Fruit fly (Drosophila melanogaster) whole organism, embryonic: ENCODE data around the gene Vti1a.

Source experiments
- CG10431 ChIP-seq: fragments of 200-800 bp; sonication (Bioruptor generic); optimal IDR thresholded peaks from 3 replicates; lab custom pipeline; 2018; ENCODE audit warnings: missing biosample characterization, mild to moderate bottlenecking, missing genetic modification characterization
- CG10543 ChIP-seq: fragments of 200-800 bp; sonication (Bioruptor generic); optimal IDR thresholded peaks from 3 replicates; lab custom pipeline; 2017; ENCODE audit warnings: missing biosample characterization, mild to moderate bottlenecking, missing genetic modification characterization, moderate library complexity
- CG11504 ChIP-seq: fragments of 200-800 bp; sonication (Bioruptor generic); optimal IDR thresholded peaks from 3 replicates; lab custom pipeline; 2019; ENCODE audit warnings: missing biosample characterization, mild to moderate bottlenecking, missing genetic modification characterization, moderate library complexity
- CG11696 ChIP-seq: fragments of 200-800 bp; sonication (Bioruptor generic); IDR thresholded peaks from 2 replicates; pipeline ENCODE4 v1.3.6; 2022; ENCODE audit warnings: missing biosample characterization, missing genetic modification characterization
- CG1233 ChIP-seq: fragments of 200-800 bp; sonication (Bioruptor generic); optimal IDR thresholded peaks from 4 replicates; lab custom pipeline; 2018; ENCODE audit warnings: missing biosample characterization, mild to moderate bottlenecking, missing genetic modification characterization
- CG12391 ChIP-seq: fragments of 200-800 bp; sonication (Bioruptor generic); optimal IDR thresholded peaks from 3 replicates; lab custom pipeline; 2018; ENCODE audit warnings: missing biosample characterization, mild to moderate bottlenecking, missing genetic modification characterization, moderate library complexity
- CG13296 ChIP-seq: fragments of 200-800 bp; sonication (Bioruptor generic); optimal IDR thresholded peaks from 3 replicates; lab custom pipeline; 2018; ENCODE audit warnings: missing biosample characterization, mild to moderate bottlenecking, missing genetic modification characterization
- CG14710 ChIP-seq: fragments of 200-800 bp; sonication (Bioruptor generic); optimal IDR thresholded peaks from 3 replicates; lab custom pipeline; 2019; ENCODE audit warnings: missing biosample characterization, mild to moderate bottlenecking, missing genetic modification characterization, moderate library complexity
- CG15479 ChIP-seq: fragments of 200-800 bp; sonication (Bioruptor generic); optimal IDR thresholded peaks from 3 replicates; lab custom pipeline; 2019; ENCODE audit warnings: missing biosample characterization, mild to moderate bottlenecking, missing genetic modification characterization, moderate library complexity
- CG17359 ChIP-seq: fragments of 200-800 bp; sonication (Bioruptor generic); optimal IDR thresholded peaks from 3 replicates; lab custom pipeline; 2018; ENCODE audit warnings: missing biosample characterization, mild to moderate bottlenecking, missing genetic modification characterization, moderate library complexity
- CG17385 ChIP-seq: fragments of 200-800 bp; sonication (Bioruptor generic); optimal IDR thresholded peaks from 3 replicates; lab custom pipeline; 2018; ENCODE audit warnings: missing biosample characterization, mild to moderate bottlenecking, missing genetic modification characterization
- CG17829 ChIP-seq: fragments of 200-800 bp; optimal IDR thresholded peaks from 2 replicates; lab custom pipeline; 2019; ENCODE audit warnings: missing biosample characterization, mild to moderate bottlenecking, missing genetic modification characterization, moderate library complexity
- CG30403 ChIP-seq: fragments of 200-800 bp; sonication (Bioruptor generic); optimal IDR thresholded peaks from 3 replicates; lab custom pipeline; 2016; ENCODE audit warnings: missing biosample characterization, missing genetic modification characterization
- CG31224 ChIP-seq: fragments of 200-800 bp; sonication (Bioruptor generic); IDR thresholded peaks from 2 replicates; pipeline ENCODE4 v1.3.6; 2022; ENCODE audit warnings: missing biosample characterization, missing genetic modification characterization
- CG33213 ChIP-seq: fragments of 200-800 bp; sonication (Bioruptor generic); optimal IDR thresholded peaks from 3 replicates; lab custom pipeline; 2016; ENCODE audit warnings: missing biosample characterization, missing genetic modification characterization
- CG34224 ChIP-seq: fragments of 200-800 bp; sonication (Bioruptor generic); IDR thresholded peaks from 3 replicates; pipeline ENCODE4 v1.3.6; 2022; ENCODE audit warnings: missing biosample characterization, missing genetic modification characterization; ENCODE audit not compliant: partially characterized antibody
- CG6765 ChIP-seq: fragments of 200-800 bp; sonication (Bioruptor generic); optimal IDR thresholded peaks from 3 replicates; lab custom pipeline; 2017; ENCODE audit warnings: missing biosample characterization, mild to moderate bottlenecking, missing genetic modification characterization
- CG6791 ChIP-seq: fragments of 200-800 bp; sonication (Bioruptor generic); IDR thresholded peaks from 3 replicates; pipeline ENCODE4 v1.3.6; 2022; ENCODE audit warnings: missing biosample characterization, missing genetic modification characterization; ENCODE audit not compliant: partially characterized antibody
- CG8290 ChIP-seq, 3 experiments: fragments of 200-800 bp; sonication (Bioruptor generic); optimal IDR thresholded peaks; 2 replicates each; lab custom pipeline; 2016 to 2019; ENCODE audit warnings: missing biosample characterization in 3 of 3, missing genetic modification characterization in 3 of 3, mild to moderate bottlenecking in 2 of 3, moderate library complexity in 1 of 3
- Deaf1 ChIP-seq: fragments of 200-800 bp; optimal IDR thresholded peaks from 3 replicates; lab custom pipeline; 2019; ENCODE audit warnings: missing biosample characterization, mild to moderate bottlenecking, missing genetic modification characterization, moderate library complexity
- Dll ChIP-seq: fragments of 200-800 bp; sonication (Bioruptor generic); IDR thresholded peaks from 4 replicates; pipeline ENCODE4 v1.3.6; 2022; ENCODE audit warnings: missing biosample characterization, missing genetic modification characterization; ENCODE audit not compliant: partially characterized antibody
- E2f2 ChIP-seq: fragments of 200-800 bp; sonication (Bioruptor generic); IDR thresholded peaks from 2 replicates; pipeline ENCODE4 v1.3.6; 2022; ENCODE audit warnings: missing biosample characterization, missing genetic modification characterization
- Gug ChIP-seq: fragments of 200-800 bp; sonication (Bioruptor generic); IDR thresholded peaks from 4 replicates; pipeline ENCODE4 v1.3.6; 2022; ENCODE audit warnings: missing biosample characterization, missing genetic modification characterization
- Max ChIP-seq: fragments of 200-800 bp; sonication (Bioruptor generic); optimal IDR thresholded peaks from 2 replicates; lab custom pipeline; 2016; ENCODE audit warnings: missing biosample characterization, mild to moderate bottlenecking, missing genetic modification characterization
- Nf-YC ChIP-seq: fragments of 200-800 bp; optimal IDR thresholded peaks from 3 replicates; lab custom pipeline; 2019; ENCODE audit warnings: missing biosample characterization, mild to moderate bottlenecking, missing genetic modification characterization, moderate library complexity
- Pdp1 ChIP-seq, 2 experiments: fragments of 200-800 bp; sonication (Bioruptor generic); optimal IDR thresholded peaks; 3 replicates each; lab custom pipeline; 2016; ENCODE audit warnings: missing biosample characterization in 2 of 2, missing genetic modification characterization in 2 of 2, mild to moderate bottlenecking in 1 of 2, moderate library complexity in 1 of 2
- Stat92E ChIP-seq, 3 experiments: fragments of >200 bp in 2 of 3; fragments of 200-800 bp in 1 of 3; sonication (Bioruptor generic) in 1 of 3; optimal IDR thresholded peaks; 2 replicates each; lab custom pipeline; 2017 to 2019; ENCODE audit warnings: missing biosample characterization in 3 of 3, missing genetic modification characterization in 3 of 3, mild to moderate bottlenecking in 1 of 3, moderate library complexity in 1 of 3
- bbx ChIP-seq: fragments of 200-800 bp; sonication (Bioruptor generic); IDR thresholded peaks from 2 replicates; pipeline ENCODE4 v1.3.6; 2022; ENCODE audit warnings: missing biosample characterization, missing genetic modification characterization; ENCODE audit not compliant: partially characterized antibody
- chm ChIP-seq: fragments of 200-800 bp; sonication (Bioruptor generic); IDR thresholded peaks from 2 replicates; pipeline ENCODE4 v1.3.6; 2022; ENCODE audit warnings: missing biosample characterization, missing genetic modification characterization
- chn ChIP-seq: fragments of 200-800 bp; sonication (Bioruptor generic); optimal IDR thresholded peaks from 2 replicates; lab custom pipeline; 2016; ENCODE audit warnings: missing biosample characterization, missing genetic modification characterization
- ci ChIP-seq: fragments of 200-800 bp; sonication (Bioruptor generic); IDR thresholded peaks from 3 replicates; pipeline ENCODE4 v1.3.6; 2022; ENCODE audit warnings: missing biosample characterization, missing genetic modification characterization
- crol ChIP-seq: fragments of 200-800 bp; sonication (Bioruptor generic); IDR thresholded peaks from 2 replicates; pipeline ENCODE4 v1.3.6; 2022; ENCODE audit warnings: missing biosample characterization, missing genetic modification characterization
- cwo ChIP-seq: fragments of 200-800 bp; sonication (Bioruptor generic); optimal IDR thresholded peaks from 3 replicates; lab custom pipeline; 2017; ENCODE audit warnings: missing biosample characterization, missing genetic modification characterization, mild to moderate bottlenecking, moderate library complexity, missing genetic modification reagents
- danr ChIP-seq: fragments of 200-800 bp; sonication (Bioruptor generic); IDR thresholded peaks from 2 replicates; pipeline ENCODE4 v1.3.6; 2022; ENCODE audit warnings: missing biosample characterization, missing genetic modification characterization
- fru ChIP-seq: fragments of >200 bp; optimal IDR thresholded peaks from 2 replicates; lab custom pipeline; 2017
- gcm ChIP-seq: fragments of 200-800 bp; sonication (Bioruptor generic); optimal IDR thresholded peaks from 2 replicates; lab custom pipeline; 2019; ENCODE audit warnings: missing biosample characterization, mild to moderate bottlenecking, missing genetic modification characterization, moderate library complexity
- gem ChIP-seq: fragments of 200-800 bp; sonication (Bioruptor generic); optimal IDR thresholded peaks from 2 replicates; lab custom pipeline; 2019; ENCODE audit warnings: missing biosample characterization, mild to moderate bottlenecking, missing genetic modification characterization, moderate library complexity
- grn ChIP-seq: fragments of 200-800 bp; sonication (Bioruptor generic); optimal IDR thresholded peaks from 3 replicates; lab custom pipeline; 2017; ENCODE audit warnings: missing biosample characterization, missing genetic modification characterization
- klu ChIP-seq: fragments of 200-800 bp; sonication (Bioruptor generic); IDR thresholded peaks from 2 replicates; pipeline ENCODE4 v1.3.6; 2022; ENCODE audit warnings: missing biosample characterization, missing genetic modification characterization
- nau ChIP-seq: fragments of 200-800 bp; sonication (Bioruptor generic); optimal IDR thresholded peaks from 3 replicates; lab custom pipeline; 2017; ENCODE audit warnings: missing biosample characterization, mild to moderate bottlenecking, missing genetic modification characterization, missing genetic modification reagents
- oc ChIP-seq: fragments of 200-800 bp; sonication (Bioruptor generic); optimal IDR thresholded peaks from 2 replicates; lab custom pipeline; 2018; ENCODE audit warnings: missing biosample characterization, mild to moderate bottlenecking, missing genetic modification characterization, moderate library complexity
- rib ChIP-seq: fragments of 200-800 bp; sonication (Bioruptor generic); IDR thresholded peaks from 2 replicates; pipeline ENCODE4 v1.3.6; 2022; ENCODE audit warnings: missing biosample characterization, missing genetic modification characterization
- run ChIP-seq: fragments of 200-800 bp; sonication (Bioruptor generic); optimal IDR thresholded peaks from 3 replicates; lab custom pipeline; 2018; ENCODE audit warnings: missing biosample characterization, mild to moderate bottlenecking, missing genetic modification characterization
- sug ChIP-seq: fragments of 200-800 bp; optimal IDR thresholded peaks from 2 replicates; lab custom pipeline; 2019; ENCODE audit warnings: missing biosample characterization, mild to moderate bottlenecking, missing genetic modification characterization, moderate library complexity
- unc-4 ChIP-seq: fragments of 200-800 bp; sonication (Bioruptor generic); IDR thresholded peaks from 2 replicates; pipeline ENCODE4 v1.3.6; 2022; ENCODE audit warnings: missing biosample characterization, missing genetic modification characterization; ENCODE audit not compliant: partially characterized antibody
- wdn ChIP-seq: fragments of 200-800 bp; sonication (Bioruptor generic); IDR thresholded peaks from 2 replicates; pipeline ENCODE4 v1.3.6; 2022; ENCODE audit warnings: missing biosample characterization, missing genetic modification characterization
- zf30C ChIP-seq: fragments of 200-800 bp; sonication (Bioruptor generic); optimal IDR thresholded peaks from 3 replicates; lab custom pipeline; 2018; ENCODE audit warnings: missing biosample characterization, mild to moderate bottlenecking, missing genetic modification characterization
- zfh2 ChIP-seq: fragments of 200-800 bp; sonication (Bioruptor generic); optimal IDR thresholded peaks from 2 replicates; lab custom pipeline; 2016; ENCODE audit warnings: missing biosample characterization, missing genetic modification characterization

Vti1a gene

DNA sequence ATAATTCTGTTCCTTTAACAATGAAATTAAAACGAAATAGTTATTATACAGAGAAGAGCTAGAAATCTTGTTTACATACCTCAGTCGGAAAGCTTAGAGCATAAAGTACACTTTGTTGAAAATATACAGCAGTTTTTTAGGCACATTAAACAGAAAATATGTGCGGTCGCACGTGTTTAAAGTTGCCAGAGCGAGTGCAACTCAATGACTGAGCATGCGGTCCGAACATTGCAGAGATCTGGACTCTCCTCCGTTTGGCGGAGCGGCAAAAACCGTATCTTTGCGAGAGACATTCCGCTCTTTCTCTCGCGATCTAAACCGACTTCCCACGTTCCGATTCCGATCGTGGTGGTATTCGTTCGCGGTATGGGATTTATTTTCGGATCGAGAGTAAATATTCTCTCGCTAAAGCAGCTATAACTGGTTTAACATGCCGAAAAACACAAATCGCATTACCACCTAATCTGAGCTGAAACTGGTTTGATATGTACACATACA, 15.3 kb upstream of the Vti1a start, which contains the start of gene CG13895:
Gene CG13895, minus strand, starts transcription at position 214 of the 498 bp plus-strand sequence.
- TF ChIP-seq CG10543 (GFP tag; lab: Kevin White, UChicago) (peak; percentile 26), bbx (GFP tag; lab: Robert Waterston, UW) (0 out of 2 replicates have a peak, but pooled peaks have one; percentile 19), CG30403 (no peak), CG17829 (tag; lab: Kevin White, UChicago) (no peak), fru (lab: Kevin White, UChicago) (no peak), gcm (GFP tag; lab: Kevin White, UChicago) (peak; percentile 0), ci (GFP tag; lab: Robert Waterston, UW) (peak; percentile 65; the same call in 1 of the 3 replicates), klu (GFP tag; lab: Robert Waterston, UW) (no peak), Gug (GFP tag; lab: Robert Waterston, UW) (no peak), rib (GFP tag; lab: Robert Waterston, UW) (peak; percentile 14; the same call in 1 of the 2 replicates), chm (GFP tag; lab: Robert Waterston, UW) (0 out of 2 replicates have a peak, but pooled peaks have one; percentile 6), Dll (GFP tag; lab: Robert Waterston, UW) (peak; percentile 54; the same call in 2 of the 4 replicates), CG11504 (peak; percentile 8), CG34224 (GFP tag; lab: Robert Waterston, UW) (peak; percentile 50; the same call in 2 of the 3 replicates), run (tag; lab: Kevin White, UChicago) (no peak), CG31224 (GFP tag; lab: Robert Waterston, UW) (no peak), cwo (GFP tag; lab: Kevin White, UChicago) (peak; percentile 95), CG13296 (GFP tag; lab: Kevin White, UChicago) (peak; percentile 2), Deaf1 (peak; percentile 71), danr (GFP tag; lab: Robert Waterston, UW) (no peak), zf30C (GFP tag; lab: Kevin White, UChicago) (no peak), CG12391 (tag; lab: Kevin White, UChicago) (no peak), grn (GFP tag; lab: Kevin White, UChicago) (no peak), CG6765 (GFP tag; lab: Kevin White, UChicago) (no peak), CG8290 (GFP tag; optimal IDR thresholded peaks at IDR 0.05; lab: Kevin White, UChicago) (peak; percentile 94), CG8290 (tag; optimal IDR thresholded peaks at IDR 0.05; lab: Kevin White, UChicago) (peak; percentile 66 to 93), Stat92E (GFP tag; optimal IDR thresholded peaks at IDR 0.05; lab: Kevin White, UChicago) (peak in 1 of 3 experiments; percentile 82), CG11696 (no peak), chn (no peak), CG17385 (GFP tag; lab: Kevin White, UChicago) (peak; percentile 33), CG17359 (no peak), Max (GFP tag; lab: Kevin White, UChicago) (peak; percentile 27), Nf-YC (peak; percentile 13), unc-4 (GFP tag; lab: Robert Waterston, UW) (peak; percentile 40; the same call in 1 of the 2 replicates), Pdp1 (GFP tag; optimal IDR thresholded peaks at IDR 0.05; lab: Kevin White, UChicago) (peak in 1 of 2 experiments; percentile 17), CG1233 (GFP tag; lab: Kevin White, UChicago) (peak; percentile 39), gem (tag; lab: Kevin White, UChicago) (peak; percentile 71), CG6791 (GFP tag; lab: Robert Waterston, UW) (peak; percentile 72; the same call in 1 of the 3 replicates), E2f2 (GFP tag; lab: Robert Waterston, UW) (peak; percentile 21; the same call in 1 of the 2 replicates), sug (tag; lab: Kevin White, UChicago) (peak; percentile 30), crol (GFP tag; lab: Robert Waterston, UW) (0 out of 2 replicates have a peak, but pooled peaks have one; percentile 15), zfh2 (GFP tag; lab: Kevin White, UChicago) (no peak), CG10431 (GFP tag; lab: Kevin White, UChicago) (no peak), CG14710 (peak; percentile 3), CG15479 (GFP tag; lab: Kevin White, UChicago) (no peak), CG33213 (GFP tag; lab: Kevin White, UChicago) (peak; percentile 2), nau (GFP tag; lab: Kevin White, UChicago) (no peak), oc (tag; lab: Kevin White, UChicago) (peak; percentile 61), wdn (no peak)
